Fruit fly (Drosophila melanogaster): ENCODE data around the gene CG42590.

Gene CG42590

DNA sequence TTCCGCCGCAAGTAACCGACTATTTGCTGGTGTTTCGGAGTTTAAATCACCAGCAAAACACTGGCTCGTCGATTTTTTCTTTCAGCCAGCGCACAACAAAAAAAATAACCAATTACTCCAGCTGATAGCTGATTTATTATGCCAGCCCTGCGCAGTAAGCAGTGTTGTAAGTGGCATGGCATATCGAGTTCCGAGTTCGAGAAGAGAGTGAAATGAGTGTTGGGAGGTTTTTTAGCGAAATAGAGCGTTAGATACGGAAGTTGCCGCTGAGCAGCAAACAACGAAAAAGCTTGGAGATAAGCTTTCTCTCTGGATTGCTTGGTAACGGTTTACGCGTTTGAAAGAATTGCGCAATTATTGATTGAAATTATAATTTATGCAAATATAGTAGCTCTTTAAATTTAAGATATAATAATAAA lies 22.6 kb upstream of the CG42590 start, which contains the start of gene CG7565 (continued):
- TF ChIP-seq crc (GFP tag; optimal IDR thresholded peaks at IDR 0.05), result peak; percentile 9
- no peak for TF ChIP-seq luna (GFP tag; optimal IDR thresholded peaks at IDR 0.05)
- no peak for TF ChIP-seq CG15479 (GFP tag; optimal IDR thresholded peaks at IDR 0.05)
- TF ChIP-seq B-H2 (GFP tag; optimal IDR thresholded peaks at IDR 0.05), result peak; percentile 84
- TF ChIP-seq sd (tag; optimal IDR thresholded peaks at IDR 0.05), result peak; percentile 18
- TF ChIP-seq Abd-B (GFP tag; optimal IDR thresholded peaks at IDR 0.05), result no peak
- no peak for TF ChIP-seq Sox100B (GFP tag; optimal IDR thresholded peaks at IDR 0.05)
- TF ChIP-seq org-1 (GFP tag; optimal IDR thresholded peaks at IDR 0.05), result peak; percentile 26
- TF ChIP-seq bsh (GFP tag; optimal IDR thresholded peaks at IDR 0.05), result peak in 1 of 2 experiments; percentile 20
- TF ChIP-seq slp2 (GFP tag; optimal IDR thresholded peaks at IDR 0.05), result no peak
- TF ChIP-seq vfl (GFP tag; optimal IDR thresholded peaks at IDR 0.05), result peak; percentile 50
- TF ChIP-seq CG1647 (GFP tag; optimal IDR thresholded peaks at IDR 0.05), result peak; percentile 26
- peak; percentile 45 for TF ChIP-seq Antp (GFP tag; optimal IDR thresholded peaks at IDR 0.05)
- peak; percentile 54 for TF ChIP-seq Bgb (GFP tag; IDR thresholded peaks at IDR 0.05; ENCODE audit: partially characterized antibody)
- TF ChIP-seq vnd (GFP tag; IDR thresholded peaks at IDR 0.05; ENCODE audit: partially characterized antibody), result no peak
- peak; percentile 56 for TF ChIP-seq CG13296 (GFP tag; optimal IDR thresholded peaks at IDR 0.05)
- no peak for TF ChIP-seq CG15011 (GFP tag; optimal IDR thresholded peaks at IDR 0.05)
- TF ChIP-seq zen2 (GFP tag; IDR thresholded peaks at IDR 0.05; ENCODE audit: partially characterized antibody), result peak; percentile 32; the same call in 1 of the 3 replicates
- TF ChIP-seq sr (GFP tag; IDR thresholded peaks at IDR 0.05), result no peak
- no peak for TF ChIP-seq fd64A (GFP tag; optimal IDR thresholded peaks at IDR 0.05)
- TF ChIP-seq CG2120 (GFP tag; optimal IDR thresholded peaks at IDR 0.05), result peak; percentile 72
- peak; percentile 5 for TF ChIP-seq CG11723 (GFP tag; optimal IDR thresholded peaks at IDR 0.05)
- TF ChIP-seq tll (GFP tag; optimal IDR thresholded peaks at IDR 0.05), result peak in 1 of 2 experiments; percentile 17
- TF ChIP-seq oc (tag; optimal IDR thresholded peaks at IDR 0.05), result peak; percentile 23
- TF ChIP-seq Hr39 (optimal IDR thresholded peaks at IDR 0.05), result no peak
- TF ChIP-seq pnt (GFP tag; optimal IDR thresholded peaks at IDR 0.05), result no peak
- TF ChIP-seq CrebB (tag; optimal IDR thresholded peaks at IDR 0.05), result peak; percentile 58
- TF ChIP-seq seq (GFP tag; IDR thresholded peaks at IDR 0.05), result no peak
- TF ChIP-seq twi (tag; optimal IDR thresholded peaks at IDR 0.05), result no peak
- peak; percentile 35; the same call in 1 of the 2 replicates for TF ChIP-seq CG11247 (GFP tag; IDR thresholded peaks at IDR 0.05)
- no peak for TF ChIP-seq CG13123 (GFP tag; optimal IDR thresholded peaks at IDR 0.05)
- TF ChIP-seq Rfx (GFP tag; IDR thresholded peaks at IDR 0.05), result peak; percentile 71
- peak; percentile 18 for TF ChIP-seq Camta (GFP tag; optimal IDR thresholded peaks at IDR 0.05)
- peak; percentile 21 for TF ChIP-seq CG18619 (GFP tag; optimal IDR thresholded peaks at IDR 0.05)
- peak; percentile 29 for TF ChIP-seq CG7556 (GFP tag; optimal IDR thresholded peaks at IDR 0.05)
- TF ChIP-seq row (GFP tag; IDR thresholded peaks at IDR 0.05), result peak; percentile 33; the same call in 1 of the 3 replicates
- peak; percentile 77 for TF ChIP-seq vvl (GFP tag; IDR thresholded peaks at IDR 0.05)
- TF ChIP-seq CG8388 (GFP tag; optimal IDR thresholded peaks at IDR 0.05), result no peak
- TF ChIP-seq CG12299 (tag; optimal IDR thresholded peaks at IDR 0.05), result peak; percentile 12
- TF ChIP-seq Doc2 (GFP tag; IDR thresholded peaks at IDR 0.05), result no peak
- peak; percentile 18 for TF ChIP-seq dm (GFP tag; optimal IDR thresholded peaks at IDR 0.05)
- no peak for TF ChIP-seq CG2129 (GFP tag; IDR thresholded peaks at IDR 0.05; ENCODE audit: partially characterized antibody)
- no peak for TF ChIP-seq CG11560 (tag; IDR thresholded peaks at IDR 0.05)
- TF ChIP-seq CG3838 (GFP tag; optimal IDR thresholded peaks at IDR 0.05), result no peak
- no peak for TF ChIP-seq CG1529 (GFP tag; optimal IDR thresholded peaks at IDR 0.05)
- no peak for TF ChIP-seq Lhr (GFP tag; optimal IDR thresholded peaks at IDR 0.05)
- no peak for TF ChIP-seq CG4404 (GFP tag; IDR thresholded peaks at IDR 0.05)
- peak; percentile 67 for TF ChIP-seq CG6765 (GFP tag; optimal IDR thresholded peaks at IDR 0.05)
- TF ChIP-seq gsb (GFP tag; IDR thresholded peaks at IDR 0.05), result no peak
- TF ChIP-seq zen (tag; optimal IDR thresholded peaks at IDR 0.05), result no peak
- no peak for TF ChIP-seq Spps (tag; optimal IDR thresholded peaks at IDR 0.05)

Data from whole organism, embryonic.